Worm (Caenorhabditis elegans) whole organism, late embryonic: ENCODE results near the gene fbxa-89.

Experiments
- elt-2 ChIP-seq: sonication (generic microtip); optimal IDR thresholded peaks from 2 replicates; lab custom pipeline; 2016; ENCODE audit warnings: missing genetic modification reagents, missing genetic modification characterization, missing compliant biosample characterization
- ets-4 ChIP-seq: sonication (generic microtip); optimal IDR thresholded peaks from 2 replicates; lab custom pipeline; 2016; ENCODE audit warnings: missing genetic modification characterization, missing compliant biosample characterization
- pha-4 ChIP-seq: fragments of 150-350 bp; optimal IDR thresholded peaks from 2 replicates; lab custom pipeline; 2018; ENCODE audit warnings: missing biosample characterization, missing genetic modification reagents, missing genetic modification characterization
- tbx-7 ChIP-seq: sonication (generic microtip); optimal IDR thresholded peaks from 2 replicates; lab custom pipeline; 2016; ENCODE audit warnings: missing genotype, missing genetic modification characterization, missing compliant biosample characterization

ce11 chrIII:12250114-12250792 lies 14.3 kb downstream of the fbxa-89 start, which contains the start of the genes tim-1 and Y75B8A.23:
- TF ChIP-seq tbx-7 (tag; lab: Kevin White, UChicago) (no peak), pha-4 (tag; lab: Kevin White, UChicago) (no peak), elt-2 (tag; lab: Kevin White, UChicago) (peak; percentile 34), ets-4 (no peak)
